Worm (Caenorhabditis elegans) whole organism, L4 larva: ENCODE data around the gene C28G1.2.

Source experiments
- T20F7.1 ChIP-seq: fragments of 200-800 bp; sonication (Bioruptor generic); optimal IDR thresholded peaks from 2 replicates; lab custom pipeline; 2018; ENCODE audit warnings: mild to moderate bottlenecking, missing genetic modification characterization, missing compliant biosample characterization
- Y105C5A.15 ChIP-seq: fragments of 200-800 bp; sonication (Bioruptor generic); IDR thresholded peaks from 2 replicates; pipeline ENCODE4 v1.3.6; 2022; ENCODE audit warnings: missing genetic modification characterization, missing compliant biosample characterization
- Y48G9A.11 ChIP-seq: fragments of 200-800 bp; sonication (Bioruptor generic); IDR thresholded peaks from 2 replicates; pipeline ENCODE4 v1.3.6; 2022; ENCODE audit warnings: missing genetic modification reagents, missing genetic modification characterization, missing compliant biosample characterization
- Y75B8A.6 ChIP-seq: fragments of 200-800 bp; sonication (Bioruptor generic); IDR thresholded peaks from 2 replicates; pipeline ENCODE4 v1.3.6; 2022; ENCODE audit warnings: missing genetic modification reagents, missing genetic modification characterization, missing compliant biosample characterization
- aha-1 ChIP-seq: fragments of 150-350 bp; peaks from one replicate; lab custom pipeline; 2014; ENCODE audit warnings: missing biosample characterization, missing genetic modification characterization
- aly-2 ChIP-seq: sonication (generic microtip); optimal IDR thresholded peaks from 2 replicates; lab custom pipeline; 2018; ENCODE audit warnings: missing biosample characterization, missing genetic modification characterization
- arid-1 ChIP-seq: fragments of 200-800 bp; sonication (Bioruptor generic); conservative IDR thresholded peaks from 2 replicates; pipeline ENCODE4 v1.3.6; 2022; ENCODE audit warnings: missing genetic modification reagents, missing genetic modification characterization, missing compliant biosample characterization
- ceh-28 ChIP-seq: fragments of 150-350 bp; optimal IDR thresholded peaks from 2 replicates; lab custom pipeline; 2014; ENCODE audit warnings: missing biosample characterization, missing genetic modification reagents, missing genetic modification characterization
- ceh-44 ChIP-seq: fragments of 200-800 bp; sonication (Bioruptor generic); IDR thresholded peaks from 2 replicates; pipeline ENCODE4 v1.3.6; 2022; ENCODE audit warnings: missing genetic modification reagents, missing genetic modification characterization, missing compliant biosample characterization
- ceh-82 ChIP-seq: sonication (generic microtip); optimal IDR thresholded peaks from 2 replicates; lab custom pipeline; 2017; ENCODE audit warnings: missing biosample characterization, missing genetic modification characterization
- cey-2 ChIP-seq: sonication (generic microtip); optimal IDR thresholded peaks from 3 replicates; lab custom pipeline; 2017; ENCODE audit warnings: missing genetic modification characterization, mild to moderate bottlenecking, missing compliant biosample characterization, antibody characterized with exemption, borderline replicate concordance; ENCODE audit not compliant: insufficient read depth
- ctbp-1 ChIP-seq: fragments of 200-800 bp; sonication (Bioruptor generic); IDR thresholded peaks from 2 replicates; pipeline ENCODE4 v1.3.6; 2022; ENCODE audit warnings: missing genetic modification reagents, missing genetic modification characterization, missing compliant biosample characterization
- daf-16 ChIP-seq, 3 experiments: sonication (generic microtip); optimal IDR thresholded peaks; 2 replicates each; lab custom pipeline; 2016 to 2017; ENCODE audit warnings: missing genetic modification characterization in 3 of 3, missing genetic modification reagents in 3 of 3, mild to moderate bottlenecking in 2 of 3, missing compliant biosample characterization in 2 of 3, missing biosample characterization in 1 of 3, moderate library complexity in 1 of 3
- dmd-6 ChIP-seq: fragments of 200-800 bp; sonication (Bioruptor generic); IDR thresholded peaks from 2 replicates; pipeline ENCODE4 v1.3.6; 2022; ENCODE audit warnings: missing genetic modification reagents, missing genetic modification characterization, missing compliant biosample characterization
- dmd-8 ChIP-seq: fragments of 200-800 bp; sonication (Bioruptor generic); IDR thresholded peaks from 2 replicates; pipeline ENCODE4 v1.3.6; 2022; ENCODE audit warnings: missing genetic modification characterization, missing compliant biosample characterization
- dmd-9 ChIP-seq: fragments of 200-800 bp; sonication (Bioruptor generic); IDR thresholded peaks from 2 replicates; pipeline ENCODE4 v1.3.6; 2022; ENCODE audit warnings: missing genetic modification reagents, missing genetic modification characterization, missing compliant biosample characterization
- dve-1 ChIP-seq: sonication (generic microtip); optimal IDR thresholded peaks from 2 replicates; lab custom pipeline; 2017; ENCODE audit warnings: antibody characterized with exemption, mild to moderate bottlenecking, missing genetic modification characterization, missing compliant biosample characterization; ENCODE audit not compliant: insufficient read depth
- egl-43 ChIP-seq: fragments of 200-800 bp; sonication (Bioruptor generic); IDR thresholded peaks from 2 replicates; pipeline ENCODE4 v1.3.6; 2022; ENCODE audit warnings: missing genetic modification reagents, missing genetic modification characterization, missing compliant biosample characterization
- fos-1 ChIP-seq: fragments of 150-350 bp; optimal IDR thresholded peaks from 2 replicates; lab custom pipeline; 2014; ENCODE audit warnings: missing biosample characterization, missing genetic modification characterization
- gei-8 ChIP-seq: fragments of 200-800 bp; sonication (Bioruptor generic); optimal IDR thresholded peaks from 2 replicates; lab custom pipeline; 2018; ENCODE audit warnings: mild to moderate bottlenecking, missing genetic modification characterization, missing compliant biosample characterization
- hlh-11 ChIP-seq: fragments of 200-800 bp; sonication (Bioruptor generic); optimal IDR thresholded peaks from 2 replicates; lab custom pipeline; 2018; ENCODE audit warnings: mild to moderate bottlenecking, missing genetic modification characterization, missing compliant biosample characterization
- hmg-1.1 ChIP-seq: fragments of 200-800 bp; sonication (Bioruptor generic); IDR thresholded peaks from 2 replicates; pipeline ENCODE4 v1.3.6; 2022; ENCODE audit warnings: missing genetic modification reagents, missing genetic modification characterization, missing compliant biosample characterization
- lim-7 ChIP-seq: fragments of 200-800 bp; sonication (Bioruptor generic); IDR thresholded peaks from 2 replicates; pipeline ENCODE4 v1.3.6; 2022; ENCODE audit warnings: missing genetic modification characterization, missing compliant biosample characterization
- lin-1 ChIP-seq: fragments of 200-800 bp; sonication (Bioruptor generic); IDR thresholded peaks from 2 replicates; pipeline ENCODE4 v1.3.6; 2022; ENCODE audit warnings: missing genetic modification reagents, missing genetic modification characterization, missing compliant biosample characterization
- lin-13 ChIP-seq: fragments of 150-350 bp; optimal IDR thresholded peaks from 2 replicates; lab custom pipeline; 2014; ENCODE audit warnings: missing biosample characterization, missing genetic modification reagents, missing genetic modification characterization
- lin-38 ChIP-seq: fragments of 200-800 bp; sonication (Bioruptor generic); IDR thresholded peaks from 2 replicates; pipeline ENCODE4 v1.3.6; 2022; ENCODE audit warnings: missing genetic modification reagents, missing genetic modification characterization, missing compliant biosample characterization
- lin-39 ChIP-seq: fragments of 150-350 bp; optimal IDR thresholded peaks from 2 replicates; lab custom pipeline; 2014; ENCODE audit warnings: missing biosample characterization, missing genetic modification reagents, missing genetic modification characterization
- lsy-2 ChIP-seq, 2 experiments: fragments of 150-350 bp in 1 of 2; sonication (generic microtip) in 1 of 2; optimal IDR thresholded peaks; 2 replicates each; lab custom pipeline; 2014 to 2017; ENCODE audit warnings: missing biosample characterization in 2 of 2, missing genetic modification characterization in 2 of 2
- madf-9 ChIP-seq: fragments of 200-800 bp; sonication (Bioruptor generic); conservative IDR thresholded peaks from 2 replicates; pipeline ENCODE4 v1.3.6; 2022; ENCODE audit warnings: missing genetic modification reagents, missing genetic modification characterization, missing compliant biosample characterization
- mep-1 ChIP-seq: fragments of 150-350 bp; sonication (generic microtip); optimal IDR thresholded peaks from 3 replicates; lab custom pipeline; 2014; ENCODE audit warnings: missing biosample characterization, missing genetic modification characterization
- mxl-2 ChIP-seq: fragments of 200-800 bp; sonication (Bioruptor generic); conservative IDR thresholded peaks from 2 replicates; pipeline ENCODE4 v1.3.6; 2022; ENCODE audit warnings: missing genetic modification reagents, missing genetic modification characterization, missing compliant biosample characterization
- nhr-10 ChIP-seq: fragments of 150-350 bp; optimal IDR thresholded peaks from 2 replicates; lab custom pipeline; 2014; ENCODE audit warnings: missing biosample characterization, missing genetic modification characterization
- nhr-102 ChIP-seq: sonication (generic microtip); optimal IDR thresholded peaks from 2 replicates; lab custom pipeline; 2016; ENCODE audit warnings: mild to moderate bottlenecking, missing genetic modification characterization, moderate library complexity, missing compliant biosample characterization
- nhr-28 ChIP-seq: fragments of 150-350 bp; optimal IDR thresholded peaks from 2 replicates; lab custom pipeline; 2014; ENCODE audit warnings: missing biosample characterization, missing genetic modification characterization
- nhr-41 ChIP-seq: fragments of 200-800 bp; sonication (Bioruptor generic); IDR thresholded peaks from 2 replicates; pipeline ENCODE4 v1.3.6; 2022; ENCODE audit warnings: missing genetic modification reagents, missing genetic modification characterization, missing compliant biosample characterization
- nhr-42 ChIP-seq: fragments of 200-800 bp; sonication (Bioruptor generic); IDR thresholded peaks from 2 replicates; pipeline ENCODE4 v1.3.6; 2022; ENCODE audit warnings: missing genetic modification characterization, missing compliant biosample characterization
- nhr-6 ChIP-seq: fragments of 150-350 bp; optimal IDR thresholded peaks from 2 replicates; lab custom pipeline; 2014; ENCODE audit warnings: missing biosample characterization, missing genetic modification characterization
- nhr-77 ChIP-seq: fragments of 150-350 bp; optimal IDR thresholded peaks from 2 replicates; lab custom pipeline; 2014; ENCODE audit warnings: missing biosample characterization, missing genetic modification characterization
- pha-4 ChIP-seq, 2 experiments: fragments of 150-350 bp in 1 of 2; fragments of 200-800 bp in 1 of 2; sonication (Bioruptor generic) in 1 of 2; IDR thresholded peaks in 1 of 2; optimal IDR thresholded peaks in 1 of 2; 2 replicates each; pipeline versions ENCODE4 v1.3.6 to Lab custom; 2014 to 2022; ENCODE audit warnings: missing genetic modification characterization in 2 of 2, missing genetic modification reagents in 2 of 2, missing biosample characterization in 1 of 2, missing compliant biosample characterization in 1 of 2
- php-3 ChIP-seq: fragments of 200-800 bp; sonication (Bioruptor generic); IDR thresholded peaks from 2 replicates; pipeline ENCODE4 v1.3.6; 2022; ENCODE audit warnings: missing genetic modification reagents, missing genetic modification characterization, missing compliant biosample characterization
- saeg-2 ChIP-seq: fragments of 200-800 bp; sonication (Bioruptor generic); IDR thresholded peaks from 2 replicates; pipeline ENCODE4 v1.3.6; 2022; ENCODE audit warnings: missing genetic modification reagents, missing genetic modification characterization, missing compliant biosample characterization
- spr-1 ChIP-seq: sonication (generic microtip); optimal IDR thresholded peaks from 2 replicates; lab custom pipeline; 2016; ENCODE audit warnings: mild to moderate bottlenecking, missing genetic modification characterization, missing compliant biosample characterization
- spr-3 ChIP-seq: fragments of 200-800 bp; sonication (Bioruptor generic); optimal IDR thresholded peaks from 2 replicates; lab custom pipeline; 2018; ENCODE audit warnings: mild to moderate bottlenecking, missing genetic modification characterization, missing compliant biosample characterization
- tra-1 ChIP-seq: fragments of 200-800 bp; sonication (Bioruptor generic); IDR thresholded peaks from 2 replicates; pipeline ENCODE4 v1.3.6; 2022; ENCODE audit warnings: missing genetic modification reagents, missing genetic modification characterization, missing compliant biosample characterization
- unc-39 ChIP-seq: sonication (generic microtip); optimal IDR thresholded peaks from 2 replicates; lab custom pipeline; 2017; ENCODE audit warnings: missing biosample characterization, missing genetic modification characterization
- vab-7 ChIP-seq: fragments of 200-800 bp; sonication (Bioruptor generic); IDR thresholded peaks from 2 replicates; pipeline ENCODE4 v1.3.6; 2022; ENCODE audit warnings: missing genetic modification reagents, missing genetic modification characterization, missing compliant biosample characterization
- zfp-3 ChIP-seq: fragments of 200-800 bp; sonication (Bioruptor generic); conservative IDR thresholded peaks from 2 replicates; pipeline ENCODE4 v1.3.6; 2022; ENCODE audit warnings: missing genetic modification reagents, missing genetic modification characterization, missing compliant biosample characterization
- zip-2 ChIP-seq: fragments of 150-350 bp; optimal IDR thresholded peaks from 2 replicates; lab custom pipeline; 2014; ENCODE audit warnings: missing biosample characterization, missing genetic modification characterization
- ztf-7 ChIP-seq: fragments of 150-350 bp; optimal IDR thresholded peaks from 2 replicates; lab custom pipeline; 2014; ENCODE audit warnings: missing biosample characterization, missing genetic modification characterization

Gene C28G1.2

ce11 chrX:8817929-8818328 is 17.9 kb upstream of the C28G1.2 start:
- TF ChIP-seq spr-1: no peak
- TF ChIP-seq mep-1 (tag; lab: Kevin White, UChicago): peak; percentile 23
- TF ChIP-seq gei-8 (GFP tag; lab: Kevin White, UChicago): peak; percentile 23
- TF ChIP-seq madf-9 (GFP tag; lab: Robert Waterston, UW): peak; percentile 37; the same call in 1 of the 2 replicates
- peak; percentile 82 for TF ChIP-seq lim-7
- no peak for TF ChIP-seq nhr-10 (tag; lab: Kevin White, UChicago)
- peak; percentile 72 for TF ChIP-seq nhr-41 (GFP tag; lab: Robert Waterston, UW)
- no peak for TF ChIP-seq nhr-42 (GFP tag; lab: Robert Waterston, UW)
- TF ChIP-seq aha-1: no peak
- peak; percentile 66; the same call in 1 of the 2 replicates for TF ChIP-seq tra-1
- TF ChIP-seq daf-16 (GFP tag; optimal IDR thresholded peaks at IDR 0.05; lab: Kevin White, UChicago): no peak
- peak; percentile 53 for TF ChIP-seq daf-16 (tag; optimal IDR thresholded peaks at IDR 0.05; lab: Kevin White, UChicago)
- no peak for TF ChIP-seq spr-3 (GFP tag; lab: Kevin White, UChicago)
- TF ChIP-seq T20F7.1 (GFP tag; lab: Kevin White, UChicago): no peak
- peak; percentile 57 for TF ChIP-seq dve-1 (tag; lab: Kevin White, UChicago)
- no peak for TF ChIP-seq dmd-9 (GFP tag; lab: Robert Waterston, UW)
- TF ChIP-seq mxl-2: peak; percentile 34; the same call in 1 of the 2 replicates
- peak; percentile 81; the same call in 1 of the 2 replicates for TF ChIP-seq Y105C5A.15 (GFP tag; lab: Robert Waterston, UW)
- no peak for TF ChIP-seq saeg-2 (GFP tag; lab: Robert Waterston, UW)
- TF ChIP-seq ceh-44 (GFP tag; lab: Robert Waterston, UW): 0 out of 2 replicates have a peak, but pooled peaks have one; percentile 10
- TF ChIP-seq nhr-6 (tag; lab: Kevin White, UChicago): peak; percentile 6
- no peak for TF ChIP-seq aly-2 (tag; lab: Kevin White, UChicago)
- no peak for TF ChIP-seq lsy-2 (tag; optimal IDR thresholded peaks at IDR 0.05; lab: Kevin White, UChicago)
- no peak for TF ChIP-seq hmg-1.1 (GFP tag; lab: Robert Waterston, UW)
- peak; percentile 12 for TF ChIP-seq hlh-11
- TF ChIP-seq ceh-28 (tag; lab: Kevin White, UChicago): no peak
- TF ChIP-seq lin-38 (GFP tag; lab: Robert Waterston, UW): peak; percentile 34; the same call in 1 of the 2 replicates
- peak; percentile 23 for TF ChIP-seq nhr-28 (tag; lab: Kevin White, UChicago)
- no peak for TF ChIP-seq ceh-82 (tag; lab: Kevin White, UChicago)
- peak; percentile 72; the same call in 1 of the 2 replicates for TF ChIP-seq dmd-8 (GFP tag; lab: Robert Waterston, UW)
- no peak for TF ChIP-seq lin-39
- TF ChIP-seq vab-7 (GFP tag; lab: Robert Waterston, UW): peak; percentile 61; the same call in 1 of the 2 replicates
- TF ChIP-seq egl-43 (GFP tag; lab: Robert Waterston, UW): peak; percentile 78
- TF ChIP-seq lin-13 (GFP tag; lab: Kevin White, UChicago): no peak
- peak; percentile 27 for TF ChIP-seq nhr-77
- TF ChIP-seq ctbp-1 (GFP tag; lab: Robert Waterston, UW): no peak
- TF ChIP-seq php-3 (GFP tag; lab: Robert Waterston, UW): 0 out of 2 replicates have a peak, but pooled peaks have one; percentile 41
- TF ChIP-seq zfp-3: peak; percentile 45; the same call in 1 of the 2 replicates
- no peak for TF ChIP-seq fos-1 (tag; lab: Kevin White, UChicago)
- peak; percentile 71; the same call in 1 of the 2 replicates for TF ChIP-seq arid-1 (GFP tag; lab: Robert Waterston, UW)
- peak; percentile 47 for TF ChIP-seq dmd-6
- no peak for TF ChIP-seq nhr-102 (tag; lab: Kevin White, UChicago)
- TF ChIP-seq lin-1: peak; percentile 35; the same call in 1 of the 2 replicates
- no peak for TF ChIP-seq ztf-7
- no peak for TF ChIP-seq Y75B8A.6 (GFP tag; lab: Robert Waterston, UW)
- no peak for TF ChIP-seq zip-2
- no peak for TF ChIP-seq cey-2
- peak; percentile 68; the same call in 1 of the 2 replicates for TF ChIP-seq pha-4 (GFP tag; IDR thresholded peaks at IDR 0.05; lab: Robert Waterston, UW)
- TF ChIP-seq pha-4 (tag; optimal IDR thresholded peaks at IDR 0.05; lab: Kevin White, UChicago): no peak
- no peak for TF ChIP-seq unc-39 (tag; lab: Kevin White, UChicago)
- 0 out of 2 replicates have a peak, but pooled peaks have one; percentile 11 for TF ChIP-seq Y48G9A.11 (GFP tag; lab: Robert Waterston, UW)
